Worm (Caenorhabditis elegans): ENCODE measurements around the gene smcr-8.

- TF ChIP-seq tab-1 (GFP tag; IDR thresholded peaks at IDR 0.05) (no peak), flt-1 (GFP tag; IDR thresholded peaks at IDR 0.05) (no peak), T22C8.4 (GFP tag; IDR thresholded peaks at IDR 0.05) (no peak), cog-1 (tag; optimal IDR thresholded peaks at IDR 0.05) (no peak), ztf-23 (GFP tag; IDR thresholded peaks at IDR 0.05) (no peak), klf-2 (GFP tag; conservative IDR thresholded peaks at IDR 0.05) (no peak), ztf-29 (GFP tag; IDR thresholded peaks at IDR 0.05) (no peak), ref-1 (GFP tag; conservative IDR thresholded peaks at IDR 0.05) (no peak), med-1 (GFP tag; optimal IDR thresholded peaks at IDR 0.05; ENCODE audit: insufficient read depth) (no peak)
Measured at ce11 chrIII:5012460-5012859, 13.3 kb downstream of the smcr-8 start.
